Worm (Caenorhabditis elegans) whole organism, L2 larva: ENCODE measurements around the gene aqp-11.

Experiments
- C34F6.9 ChIP-seq: fragments of 150-350 bp; optimal IDR thresholded peaks from 2 replicates; lab custom pipeline; 2014; ENCODE audit warnings: missing biosample characterization, missing genetic modification characterization
- Y55F3AM.14 ChIP-seq: fragments of 200-800 bp; sonication (Bioruptor generic); optimal IDR thresholded peaks from 2 replicates; lab custom pipeline; 2018; ENCODE audit warnings: mild to moderate bottlenecking, missing genetic modification characterization, missing compliant biosample characterization
- ZK546.5 ChIP-seq: sonication (generic microtip); optimal IDR thresholded peaks from 2 replicates; lab custom pipeline; 2017; ENCODE audit warnings: missing biosample characterization, missing genetic modification characterization
- aly-2 ChIP-seq: fragments of 150-350 bp; optimal IDR thresholded peaks from 2 replicates; lab custom pipeline; 2014; ENCODE audit warnings: missing biosample characterization, missing genetic modification characterization
- ama-1 ChIP-seq: fragments of 150-350 bp; optimal IDR thresholded peaks from 2 replicates; lab custom pipeline; 2018; ENCODE audit warnings: inconsistent platforms
- blmp-1 ChIP-seq: sonication (generic microtip); optimal IDR thresholded peaks from 2 replicates; lab custom pipeline; 2017; ENCODE audit warnings: missing genetic modification characterization, mild to moderate bottlenecking, missing compliant biosample characterization, antibody characterized with exemption, moderate library complexity; ENCODE audit not compliant: insufficient read depth
- ceh-16 ChIP-seq: fragments of 150-350 bp; optimal IDR thresholded peaks from 2 replicates; lab custom pipeline; 2014; ENCODE audit warnings: missing biosample characterization, missing genetic modification characterization
- crh-2 ChIP-seq: sonication (generic microtip); optimal IDR thresholded peaks from 2 replicates; lab custom pipeline; 2017; ENCODE audit warnings: missing biosample characterization, missing genetic modification characterization
- dmd-4 ChIP-seq: sonication (generic microtip); optimal IDR thresholded peaks from 2 replicates; lab custom pipeline; 2017; ENCODE audit warnings: missing biosample characterization, missing genetic modification characterization
- egl-27 ChIP-seq: sonication (generic microtip); optimal IDR thresholded peaks from 3 replicates; lab custom pipeline; 2017; ENCODE audit warnings: missing biosample characterization, missing genetic modification reagents, missing genetic modification characterization
- elt-1 ChIP-seq: fragments of 150-350 bp; optimal IDR thresholded peaks from 2 replicates; lab custom pipeline; 2014; ENCODE audit warnings: missing biosample characterization, missing genetic modification characterization
- fos-1 ChIP-seq: fragments of 150-350 bp; optimal IDR thresholded peaks from 2 replicates; lab custom pipeline; 2014; ENCODE audit warnings: missing biosample characterization, missing genetic modification characterization
- gmeb-1 ChIP-seq: fragments of 150-350 bp; optimal IDR thresholded peaks from 2 replicates; lab custom pipeline; 2014; ENCODE audit warnings: missing biosample characterization, missing genetic modification characterization
- lin-11 ChIP-seq: fragments of 150-350 bp; sonication (generic microtip); optimal IDR thresholded peaks from 2 replicates; lab custom pipeline; 2014; ENCODE audit warnings: missing biosample characterization, missing genetic modification characterization, inconsistent platforms, mixed read lengths
- lin-13 ChIP-seq: fragments of 150-350 bp; optimal IDR thresholded peaks from 2 replicates; lab custom pipeline; 2014; ENCODE audit warnings: missing biosample characterization, missing genetic modification reagents, missing genetic modification characterization
- lin-39 ChIP-seq: fragments of 150-350 bp; optimal IDR thresholded peaks from 2 replicates; lab custom pipeline; 2014; ENCODE audit warnings: missing biosample characterization, missing genetic modification reagents, missing genetic modification characterization
- lsy-2 ChIP-seq, 2 experiments: fragments of 150-350 bp in 1 of 2; sonication (generic microtip) in 1 of 2; optimal IDR thresholded peaks; 2 replicates each; lab custom pipeline; 2014 to 2017; ENCODE audit warnings: missing biosample characterization in 2 of 2, missing genetic modification characterization in 2 of 2
- mab-5 ChIP-seq: fragments of 150-350 bp; optimal IDR thresholded peaks from 2 replicates; lab custom pipeline; 2014; ENCODE audit warnings: missing biosample characterization, missing genetic modification characterization
- mbf-1 ChIP-seq: sonication (generic microtip); optimal IDR thresholded peaks from 2 replicates; lab custom pipeline; 2017; ENCODE audit warnings: missing biosample characterization, missing genetic modification characterization
- mdl-1 ChIP-seq, 2 experiments: fragments of 150-350 bp in 1 of 2; sonication (generic microtip) in 1 of 2; optimal IDR thresholded peaks; 2 replicates each; lab custom pipeline; 2017; ENCODE audit warnings: missing biosample characterization in 2 of 2, missing genetic modification characterization in 2 of 2
- nhr-12 ChIP-seq: fragments of 150-350 bp; optimal IDR thresholded peaks from 2 replicates; lab custom pipeline; 2014; ENCODE audit warnings: missing biosample characterization, missing genetic modification characterization
- nhr-21 ChIP-seq: fragments of 150-350 bp; optimal IDR thresholded peaks from 2 replicates; lab custom pipeline; 2014; ENCODE audit warnings: missing biosample characterization, missing genetic modification characterization
- nhr-23 ChIP-seq: fragments of 150-350 bp; optimal IDR thresholded peaks from 2 replicates; lab custom pipeline; 2014; ENCODE audit warnings: missing biosample characterization, missing genetic modification reagents, missing genetic modification characterization
- nhr-237 ChIP-seq: fragments of 150-350 bp; optimal IDR thresholded peaks from 2 replicates; lab custom pipeline; 2014; ENCODE audit warnings: missing biosample characterization, missing genetic modification characterization
- nhr-25 ChIP-seq: fragments of 150-350 bp; sonication (generic microtip); optimal IDR thresholded peaks from 3 replicates; lab custom pipeline; 2014; ENCODE audit warnings: missing biosample characterization, missing genetic modification characterization
- nhr-6 ChIP-seq: fragments of 150-350 bp; optimal IDR thresholded peaks from 2 replicates; lab custom pipeline; 2014; ENCODE audit warnings: missing biosample characterization, missing genetic modification characterization
- nhr-77 ChIP-seq: fragments of 150-350 bp; optimal IDR thresholded peaks from 2 replicates; lab custom pipeline; 2014; ENCODE audit warnings: missing biosample characterization, missing genetic modification characterization
- sem-4 ChIP-seq: fragments of 150-350 bp; optimal IDR thresholded peaks from 2 replicates; lab custom pipeline; 2014; ENCODE audit warnings: missing biosample characterization, missing genetic modification reagents, missing genetic modification characterization
- skn-1 ChIP-seq: sonication (generic microtip); optimal IDR thresholded peaks from 2 replicates; lab custom pipeline; 2017; ENCODE audit warnings: missing biosample characterization, missing genetic modification characterization
- sma-3 ChIP-seq: sonication (generic microtip); optimal IDR thresholded peaks from 2 replicates; lab custom pipeline; 2016; ENCODE audit warnings: missing genetic modification reagents, missing genetic modification characterization, missing compliant biosample characterization
- sma-9 ChIP-seq, 2 experiments: fragments of 150-350 bp in 1 of 2; sonication (generic microtip) in 1 of 2; optimal IDR thresholded peaks; 2 replicates each; lab custom pipeline; 2014 to 2016; ENCODE audit warnings: missing genetic modification characterization in 2 of 2, mild to moderate bottlenecking in 1 of 2, missing biosample characterization in 1 of 2, missing compliant biosample characterization in 1 of 2, missing genetic modification reagents in 1 of 2, moderate library complexity in 1 of 2
- unc-39 ChIP-seq: fragments of 150-350 bp; optimal IDR thresholded peaks from 2 replicates; lab custom pipeline; 2014; ENCODE audit warnings: missing biosample characterization, missing genetic modification characterization
- unc-55 ChIP-seq: fragments of 150-350 bp; sonication (generic microtip); optimal IDR thresholded peaks from 3 replicates; lab custom pipeline; 2014; ENCODE audit warnings: missing biosample characterization, missing genetic modification reagents, missing genetic modification characterization
- unc-62 ChIP-seq: fragments of 150-350 bp; optimal IDR thresholded peaks from 2 replicates; lab custom pipeline; 2014; ENCODE audit warnings: missing biosample characterization, missing genetic modification reagents, missing genetic modification characterization
- zag-1 ChIP-seq: fragments of 150-350 bp; optimal IDR thresholded peaks from 2 replicates; lab custom pipeline; 2014; ENCODE audit warnings: missing biosample characterization, missing genetic modification characterization
- ztf-11 ChIP-seq: sonication (generic microtip); optimal IDR thresholded peaks from 2 replicates; lab custom pipeline; 2017; ENCODE audit warnings: missing biosample characterization, missing genetic modification characterization
- ztf-4 ChIP-seq: fragments of 150-350 bp; optimal IDR thresholded peaks from 2 replicates; lab custom pipeline; 2014; ENCODE audit warnings: missing biosample characterization, missing genetic modification characterization

Gene aqp-11

ce11 chrIII:13719247-13719758 lies 46.2 kb downstream of the aqp-11 start (continued):
- TF ChIP-seq unc-55 (GFP tag; lab: Kevin White, UChicago) (no peak), sem-4 (tag; lab: Kevin White, UChicago) (no peak), crh-2 (peak; percentile 19), nhr-77 (tag; lab: Kevin White, UChicago) (no peak)

ce11 chrIII:13720190-13720741 lies 47.2 kb downstream of the aqp-11 start:
- TF ChIP-seq zag-1 (no peak), ama-1 (lab: Kevin White, UChicago) (peak; percentile 56), blmp-1 (tag; lab: Kevin White, UChicago) (peak; percentile 79), sma-9 (GFP tag; optimal IDR thresholded peaks at IDR 0.05; lab: Kevin White, UChicago) (no peak), sma-9 (tag; optimal IDR thresholded peaks at IDR 0.05; lab: Kevin White, UChicago) (no peak), sem-4 (tag; lab: Kevin White, UChicago) (peak; percentile 5), ceh-16 (tag; lab: Kevin White, UChicago) (peak; percentile 6)
- TF ChIP-seq, all 48 proteins: peak for 4

- TF ChIP-seq sem-4 (tag; lab: Kevin White, UChicago) (no peak), skn-1 (no peak), lin-13 (GFP tag; lab: Kevin White, UChicago) (no peak), nhr-12 (tag; lab: Kevin White, UChicago) (no peak), ama-1 (lab: Kevin White, UChicago) (no peak), ceh-16 (tag; lab: Kevin White, UChicago) (no peak), sma-9 (GFP tag; optimal IDR thresholded peaks at IDR 0.05; lab: Kevin White, UChicago) (no peak), sma-9 (tag; optimal IDR thresholded peaks at IDR 0.05; lab: Kevin White, UChicago) (no peak), mbf-1 (tag; lab: Kevin White, UChicago) (no peak), mdl-1 (tag; optimal IDR thresholded peaks at IDR 0.05; lab: Kevin White, UChicago) (no peak), lsy-2 (tag; optimal IDR thresholded peaks at IDR 0.05; lab: Kevin White, UChicago) (no peak), nhr-77 (tag; lab: Kevin White, UChicago) (no peak), dmd-4 (no peak), nhr-237 (tag; lab: Kevin White, UChicago) (no peak), ztf-4 (tag; lab: Kevin White, UChicago) (no peak), egl-27 (tag; lab: Kevin White, UChicago) (no peak), unc-62 (GFP tag; lab: Kevin White, UChicago) (no peak), ztf-11 (tag; lab: Kevin White, UChicago) (no peak), C34F6.9 (no peak)
- TF ChIP-seq, all 48 proteins: peak for 0
Observed at ce11 chrIII:13721066-13721465, 48.0 kb downstream of the aqp-11 start.

DNA sequence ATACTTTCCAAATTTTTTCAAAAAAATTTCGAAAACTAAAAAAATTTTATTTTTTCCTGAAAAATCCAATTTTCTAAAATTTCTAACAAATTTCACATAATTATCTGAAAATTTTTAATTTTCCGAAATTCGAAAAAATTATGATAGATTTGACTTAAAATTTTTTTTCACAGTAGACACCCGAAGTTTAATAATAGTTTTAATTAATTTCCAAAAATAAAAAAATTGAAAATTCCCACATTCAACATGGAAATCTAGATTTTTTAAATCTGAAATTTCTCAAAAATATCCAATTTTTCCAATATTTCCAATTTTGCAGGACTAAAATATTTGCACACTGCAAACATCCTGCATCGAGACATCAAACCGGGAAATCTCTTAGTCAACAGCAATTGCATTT lies 48.9 kb downstream of the aqp-11 start:
- TF ChIP-seq sma-3 (GFP tag; lab: Kevin White, UChicago) (no peak), sma-9 (GFP tag; optimal IDR thresholded peaks at IDR 0.05; lab: Kevin White, UChicago) (no peak), sma-9 (tag; optimal IDR thresholded peaks at IDR 0.05; lab: Kevin White, UChicago) (no peak), unc-39 (tag; lab: Kevin White, UChicago) (no peak), ZK546.5 (no peak), elt-1 (tag; lab: Kevin White, UChicago) (no peak), gmeb-1 (tag; lab: Kevin White, UChicago) (no peak), zag-1 (no peak), blmp-1 (tag; lab: Kevin White, UChicago) (no peak), ztf-4 (tag; lab: Kevin White, UChicago) (no peak), C34F6.9 (no peak), aly-2 (tag; lab: Kevin White, UChicago) (no peak), unc-55 (GFP tag; lab: Kevin White, UChicago) (no peak), sem-4 (tag; lab: Kevin White, UChicago) (no peak)
- TF ChIP-seq, all 48 proteins: peak for 0

DNA sequence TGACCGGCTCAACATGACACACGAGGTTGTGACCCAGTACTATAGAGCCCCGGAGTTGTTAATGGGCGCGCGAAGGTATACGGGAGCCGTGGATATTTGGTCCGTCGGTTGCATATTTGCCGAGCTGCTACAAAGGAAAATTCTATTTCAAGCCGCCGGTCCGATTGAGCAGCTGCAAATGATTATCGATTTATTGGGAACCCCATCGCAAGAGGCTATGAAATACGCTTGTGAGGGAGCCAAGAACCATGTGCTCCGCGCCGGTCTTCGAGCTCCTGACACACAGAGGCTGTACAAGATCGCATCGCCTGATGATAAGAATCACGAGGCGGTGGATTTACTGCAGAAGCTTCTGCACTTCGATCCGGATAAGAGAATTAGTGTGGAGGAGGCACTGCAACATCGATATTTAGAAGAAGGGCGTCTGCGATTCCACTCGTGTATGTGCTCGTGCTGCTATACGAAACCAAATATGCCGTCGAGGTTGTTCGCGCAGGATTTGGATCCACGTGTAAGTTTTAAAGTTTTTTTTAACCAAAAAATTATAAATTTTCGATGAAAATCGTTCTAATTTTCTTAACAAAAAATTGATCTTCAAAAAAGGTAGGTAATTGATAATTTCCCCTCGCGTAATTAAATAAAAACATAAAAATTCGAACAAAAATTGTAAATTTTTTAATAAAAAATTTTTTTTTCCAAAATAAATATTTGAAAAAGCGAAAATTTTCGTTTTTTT lies 49.5 kb downstream of the aqp-11 start:
- TF ChIP-seq sma-3 (GFP tag; lab: Kevin White, UChicago) = no peak
- TF ChIP-seq ztf-11 (tag; lab: Kevin White, UChicago) = no peak
- no peak for TF ChIP-seq crh-2
- TF ChIP-seq fos-1 = no peak
- TF ChIP-seq nhr-23 = no peak
- no peak for TF ChIP-seq nhr-21 (tag; lab: Kevin White, UChicago)
- no peak for TF ChIP-seq C34F6.9
- no peak for TF ChIP-seq nhr-237 (tag; lab: Kevin White, UChicago)
- TF ChIP-seq Y55F3AM.14 (GFP tag; lab: Kevin White, UChicago) = no peak
- no peak for TF ChIP-seq lin-39
- TF ChIP-seq zag-1 = no peak
- no peak for TF ChIP-seq nhr-6 (tag; lab: Kevin White, UChicago)
- TF ChIP-seq elt-1 (tag; lab: Kevin White, UChicago) = no peak
- no peak for TF ChIP-seq mab-5 (tag; lab: Kevin White, UChicago)
- no peak for TF ChIP-seq lin-11 (tag; lab: Kevin White, UChicago)
- TF ChIP-seq nhr-25 (tag; lab: Kevin White, UChicago) = no peak
- TF ChIP-seq, all 48 proteins: peak for 0
